Fruit fly (Drosophila melanogaster) Kc167 (cell line): Measurements from ENCODE around the gene CG13073.

ENCODE experiments used
- Myc ChIP-seq: fragments of >200 bp; optimal IDR thresholded peaks from 2 replicates; lab custom pipeline; 2017; ENCODE audit warnings: missing external identifiers
- Sin3A ChIP-seq: fragments of >200 bp; optimal IDR thresholded peaks from 2 replicates; lab custom pipeline; 2018; ENCODE audit warnings: missing external identifiers
- h ChIP-seq: fragments of >200 bp; optimal IDR thresholded peaks from 3 replicates; lab custom pipeline; 2018; ENCODE audit warnings: missing external identifiers
- insv ChIP-seq: fragments of >200 bp; optimal IDR thresholded peaks from 3 replicates; lab custom pipeline; 2018; ENCODE audit warnings: missing external identifiers
- psq ChIP-seq: fragments of >200 bp; optimal IDR thresholded peaks from 2 replicates; lab custom pipeline; 2017; ENCODE audit warnings: missing external identifiers
- ttk ChIP-seq: sonication (Bioruptor generic); optimal IDR thresholded peaks from 2 replicates; lab custom pipeline; 2017; ENCODE audit warnings: missing external identifiers

Gene CG13073

DNA sequence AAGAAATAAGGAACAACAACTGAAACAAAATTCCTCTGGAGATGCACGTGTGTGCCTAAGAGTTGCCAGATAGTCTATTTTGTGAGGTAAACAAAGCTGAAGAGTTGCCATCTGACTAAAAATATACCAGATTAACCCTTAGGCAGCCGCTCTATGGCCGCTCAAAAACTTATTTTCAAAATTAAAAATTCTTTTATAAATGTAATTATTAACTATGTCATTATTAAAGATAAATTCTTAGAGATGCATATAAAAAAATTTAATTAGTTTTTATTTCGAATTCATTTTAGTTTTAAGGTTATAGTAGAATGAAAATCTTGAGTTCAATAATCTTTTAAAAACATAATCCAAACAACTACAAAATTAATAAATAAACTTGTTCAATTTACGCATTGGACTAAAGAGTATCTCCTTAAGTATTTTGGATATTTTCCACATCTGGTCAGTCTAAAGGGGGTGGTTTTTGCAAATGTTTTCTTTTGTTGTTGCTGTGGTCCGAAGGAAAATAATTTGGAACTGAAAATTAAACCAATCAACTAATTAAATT, 11.6 kb upstream of the CG13073 start, which contains the start of gene Tmx3:
Gene Tmx3, plus strand, starts transcription at position 442 of the 547 bp plus-strand sequence.
- no peak for TF ChIP-seq Sin3A
- TF ChIP-seq insv (lab: Kevin White, UChicago): no peak
- no peak for TF ChIP-seq ttk (lab: Kevin White, UChicago)
- no peak for TF ChIP-seq Myc
- no peak for TF ChIP-seq h (lab: Kevin White, UChicago)
- TF ChIP-seq psq: no peak

DNA sequence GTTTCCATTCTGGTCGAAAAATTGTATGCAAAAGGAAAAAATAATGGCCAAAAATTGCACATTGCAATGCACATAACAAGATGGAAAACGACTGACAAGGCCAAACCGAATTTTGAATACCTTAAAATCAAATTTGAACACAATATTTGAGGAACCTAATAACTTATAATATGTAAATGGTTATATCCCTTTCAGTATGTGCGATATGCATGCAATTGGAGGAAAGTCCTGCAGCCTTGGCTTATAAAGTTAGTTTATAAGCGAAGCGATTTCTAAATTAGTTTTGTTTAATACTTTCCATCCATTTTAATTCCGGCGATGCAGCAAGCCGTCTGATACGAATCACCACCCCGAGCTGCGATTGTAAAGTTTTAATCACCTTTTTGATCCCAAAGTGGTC, 8.1 kb upstream of the CG13073 start:
- TF ChIP-seq Myc (no peak), ttk (lab: Kevin White, UChicago) (no peak), h (lab: Kevin White, UChicago) (no peak), insv (lab: Kevin White, UChicago) (no peak)

DNA sequence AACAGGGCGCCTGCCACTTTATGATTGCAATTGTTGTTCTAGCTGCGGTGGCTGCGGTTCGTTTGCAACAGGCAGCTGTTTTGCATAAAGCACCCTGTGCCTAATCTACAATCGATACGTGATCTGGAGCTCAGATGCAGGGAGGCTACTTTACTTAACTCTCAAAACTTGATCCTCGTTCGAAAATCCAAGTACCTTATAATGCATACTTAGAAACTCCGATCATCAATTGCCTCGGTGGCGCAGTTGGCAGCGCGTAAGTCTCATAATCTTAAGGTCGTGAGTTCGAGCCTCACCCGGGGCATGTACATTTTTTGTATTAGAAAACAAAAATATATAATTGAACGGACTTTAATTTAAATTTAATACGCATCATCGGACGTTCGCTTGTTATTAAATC, 4.7 kb upstream of the CG13073 start:
- TF ChIP-seq Sin3A (no peak), ttk (lab: Kevin White, UChicago) (no peak), psq (no peak), insv (lab: Kevin White, UChicago) (no peak), Myc (no peak), h (lab: Kevin White, UChicago) (no peak)

DNA sequence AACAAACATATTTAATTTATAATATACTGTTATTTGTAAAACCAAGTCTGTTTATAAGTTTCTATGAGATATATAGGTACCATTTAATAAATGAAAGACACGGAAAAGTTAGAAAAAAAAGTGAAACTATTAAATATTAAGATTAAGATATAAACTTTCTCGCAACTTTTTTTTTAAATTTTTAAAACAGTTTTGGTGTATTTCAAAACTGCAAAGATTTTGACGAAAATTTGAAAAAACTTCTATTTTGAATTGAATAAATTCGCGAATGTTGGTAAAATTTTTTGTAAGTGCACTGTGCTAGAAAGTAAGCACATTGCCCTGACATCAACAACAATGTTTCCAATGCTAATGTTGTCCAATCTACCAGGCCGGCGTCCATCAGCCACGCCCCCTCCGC, 4.2 kb upstream of the CG13073 start:
- no peak for TF ChIP-seq Myc
- TF ChIP-seq psq: no peak
- no peak for TF ChIP-seq Sin3A
- no peak for TF ChIP-seq ttk (lab: Kevin White, UChicago)
- no peak for TF ChIP-seq insv (lab: Kevin White, UChicago)
- TF ChIP-seq h (lab: Kevin White, UChicago): no peak

DNA sequence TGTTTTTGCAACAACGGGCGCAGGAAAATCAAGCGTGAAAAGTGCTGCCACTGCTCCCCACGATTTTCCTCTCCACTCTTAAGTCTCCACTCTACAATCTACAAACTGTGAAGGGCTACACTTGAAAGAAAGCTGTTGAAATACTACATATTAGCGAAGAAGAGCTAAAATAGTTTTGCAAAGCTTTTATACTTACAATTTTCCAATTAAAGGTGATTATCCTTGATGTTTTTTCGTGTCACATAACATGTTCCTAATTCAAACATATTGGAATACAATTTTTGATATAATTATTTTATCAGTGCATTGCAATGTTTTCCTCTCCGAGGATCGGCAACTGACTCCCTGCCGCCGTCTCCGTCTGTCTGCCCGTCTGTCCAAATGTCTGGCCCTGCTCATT, 832 bp upstream of the CG13073 start:
- no peak for TF ChIP-seq h (lab: Kevin White, UChicago)
- TF ChIP-seq Myc: no peak

DNA sequence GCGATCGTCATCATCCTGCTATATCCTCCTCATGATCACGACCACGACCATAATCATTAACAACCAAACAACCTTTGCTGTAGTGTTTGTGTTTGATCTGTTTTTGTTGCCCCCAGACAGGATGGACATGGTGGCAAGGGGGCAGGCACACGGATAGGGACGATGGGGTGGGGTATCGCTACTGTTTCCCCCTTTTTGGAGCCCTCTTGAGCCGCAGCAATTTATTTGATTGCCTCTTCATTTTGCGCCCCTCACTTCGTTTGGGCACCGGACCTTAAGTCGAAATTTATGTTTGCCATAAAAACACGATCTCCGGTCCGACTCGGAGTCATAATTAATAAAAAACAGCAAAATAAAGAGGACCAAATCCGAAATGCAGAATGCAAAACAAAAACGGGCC, 1.3 kb downstream of the CG13073 start:
- no peak for TF ChIP-seq Sin3A
- TF ChIP-seq Myc: no peak
- TF ChIP-seq ttk (lab: Kevin White, UChicago): no peak
- no peak for TF ChIP-seq h (lab: Kevin White, UChicago)

DNA sequence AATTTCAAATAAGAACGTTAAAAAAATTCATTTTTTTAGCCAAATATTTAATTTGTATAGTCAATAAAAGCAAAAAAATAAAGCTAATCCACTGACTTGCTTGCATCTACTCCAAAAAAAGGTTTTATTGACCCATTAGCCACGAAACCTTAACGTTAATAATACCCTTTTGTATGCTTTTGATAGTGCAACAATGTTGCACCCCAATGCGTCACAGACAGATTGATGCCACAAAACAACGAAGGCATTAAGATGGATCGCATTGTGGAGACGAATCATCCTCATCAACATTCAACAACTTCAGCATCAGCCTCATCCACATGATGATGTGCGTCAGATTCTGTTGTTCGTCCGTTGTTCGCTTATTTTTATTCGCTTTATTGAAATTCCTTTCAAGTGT, 1.7 kb downstream of the CG13073 start:
- TF ChIP-seq Sin3A (no peak), Myc (no peak), insv (lab: Kevin White, UChicago) (no peak), psq (no peak)

DNA sequence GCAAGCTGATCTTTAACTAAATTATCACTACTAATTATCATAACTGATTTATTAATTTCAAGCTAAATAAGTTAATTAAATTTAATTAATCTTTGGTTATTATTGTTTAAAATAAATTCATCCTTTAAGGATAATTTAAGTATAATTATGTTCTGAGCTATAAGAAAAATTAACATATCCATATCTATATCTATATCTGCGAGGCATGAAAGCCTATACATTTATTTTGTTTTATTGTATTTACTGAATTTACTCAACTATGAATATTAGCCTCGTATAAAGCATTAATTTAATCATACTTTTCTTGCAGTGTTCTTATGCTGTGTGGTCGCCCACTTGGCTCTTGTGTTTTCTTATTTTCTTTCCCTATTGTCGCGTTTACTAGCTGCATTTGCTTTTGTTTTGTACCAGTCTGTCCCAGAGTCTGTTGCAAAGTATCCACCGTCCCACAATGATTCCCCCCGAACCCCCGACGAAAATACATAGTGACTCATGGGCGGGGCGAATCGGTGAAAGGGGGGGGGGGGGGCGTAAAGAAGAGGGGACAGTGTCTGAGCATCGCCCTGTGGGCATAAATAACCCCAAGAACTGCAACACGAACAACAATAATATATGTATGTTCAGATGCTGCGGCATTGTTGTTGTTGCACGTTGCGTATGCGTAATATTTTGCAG, 2.4 kb downstream of the CG13073 start:
- no peak for TF ChIP-seq Myc
- TF ChIP-seq h (lab: Kevin White, UChicago): no peak
- no peak for TF ChIP-seq Sin3A
- no peak for TF ChIP-seq insv (lab: Kevin White, UChicago)
- TF ChIP-seq psq: no peak
- TF ChIP-seq ttk (lab: Kevin White, UChicago): no peak

DNA sequence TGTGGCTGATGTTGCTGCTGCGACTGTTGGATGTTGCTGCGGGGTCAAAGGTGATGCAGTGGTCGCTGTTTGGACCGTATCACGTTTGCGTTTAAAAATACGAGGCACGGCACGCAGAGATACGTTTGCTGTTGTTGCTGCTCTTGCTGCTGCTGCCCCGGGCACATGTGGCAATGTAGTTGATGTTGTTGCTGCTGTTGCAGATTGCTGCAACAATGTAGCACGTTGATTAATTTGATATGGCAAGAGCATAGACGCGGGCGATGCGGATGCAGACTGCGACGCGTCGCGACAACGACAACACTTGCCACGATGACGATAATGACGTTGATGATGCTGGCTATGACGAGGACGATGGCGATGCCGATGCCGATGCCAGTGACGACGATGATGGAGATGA, 3.9 kb downstream of the CG13073 start:
- TF ChIP-seq ttk (lab: Kevin White, UChicago) (no peak), psq (no peak), insv (lab: Kevin White, UChicago) (no peak), Myc (no peak)

DNA sequence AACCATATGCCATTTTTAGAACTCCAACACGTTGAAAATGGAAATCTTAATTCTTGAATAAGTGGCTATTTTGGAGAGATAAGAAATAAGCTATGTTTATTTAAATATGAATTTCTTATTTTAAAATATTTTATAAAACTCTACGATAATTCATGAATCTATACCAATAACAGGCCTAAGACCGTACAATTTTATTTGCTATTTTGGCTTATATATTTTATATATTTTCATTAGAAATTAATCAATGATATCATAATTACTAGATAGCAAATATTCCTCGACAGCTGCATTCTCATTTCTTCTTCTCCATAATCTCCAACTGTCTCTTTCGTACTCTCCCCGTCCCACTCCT, 5.2 kb downstream of the CG13073 start:
- no peak for TF ChIP-seq Sin3A
- no peak for TF ChIP-seq insv (lab: Kevin White, UChicago)
- no peak for TF ChIP-seq psq
- TF ChIP-seq Myc: no peak
- TF ChIP-seq ttk (lab: Kevin White, UChicago): no peak
- no peak for TF ChIP-seq h (lab: Kevin White, UChicago)

DNA sequence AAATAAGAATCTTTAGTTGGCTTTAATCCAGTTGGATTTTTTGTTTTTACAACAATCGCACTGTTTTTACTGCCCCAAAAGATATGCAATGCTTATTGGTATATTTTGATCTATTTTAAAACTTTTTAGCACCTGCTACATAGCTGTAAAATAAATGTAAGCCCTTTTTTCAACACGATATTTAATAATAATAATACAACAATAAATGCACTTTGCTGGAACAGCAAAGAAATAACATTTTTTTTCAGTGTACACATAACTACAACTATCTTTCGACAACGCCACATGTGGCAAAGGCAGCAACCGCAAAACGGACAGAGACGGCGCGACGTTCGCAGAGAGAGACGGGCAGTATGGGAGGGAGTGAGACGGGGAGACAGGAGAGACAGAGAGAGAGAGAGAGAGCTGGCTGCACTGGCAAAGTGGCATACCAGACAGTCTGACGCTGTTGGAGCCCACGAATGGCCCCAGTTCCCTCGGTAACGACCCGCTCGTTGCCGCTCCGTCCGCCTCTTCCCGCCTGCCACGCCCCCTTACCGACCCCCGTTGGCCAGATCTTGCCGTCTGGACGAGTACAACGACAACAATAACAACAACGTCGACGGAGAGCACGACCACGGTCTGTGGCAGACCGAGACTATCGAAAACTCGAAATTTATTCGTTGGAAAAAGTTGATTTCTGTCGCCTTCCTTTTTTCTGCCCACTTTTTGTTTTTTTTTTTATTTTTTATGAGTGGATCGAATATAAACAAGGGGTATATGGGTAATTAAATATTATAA, 5.8 kb downstream of the CG13073 start:
- no peak for TF ChIP-seq Sin3A
- no peak for TF ChIP-seq Myc
- no peak for TF ChIP-seq h (lab: Kevin White, UChicago)
- no peak for TF ChIP-seq insv (lab: Kevin White, UChicago)
- no peak for TF ChIP-seq ttk (lab: Kevin White, UChicago)
- no peak for TF ChIP-seq psq

DNA sequence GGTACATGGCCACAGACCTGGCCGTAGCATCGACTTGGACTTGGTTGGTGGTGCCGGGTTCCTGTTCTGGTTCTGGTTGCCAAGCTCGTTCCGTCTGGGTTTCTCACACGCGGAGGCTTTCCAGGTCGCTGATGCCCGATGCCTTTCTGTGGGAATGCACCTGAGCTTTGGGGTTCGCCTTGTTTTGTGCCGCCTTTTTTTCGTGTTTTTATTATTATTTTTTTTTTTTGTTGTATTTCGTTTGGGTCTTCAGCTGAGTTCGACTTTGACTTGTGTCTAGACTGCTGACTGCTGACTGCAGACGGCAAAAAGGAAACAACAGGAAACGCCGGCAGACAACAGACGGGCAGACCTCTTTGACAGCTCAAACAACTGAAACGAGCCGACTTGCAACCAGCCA, 7.5 kb downstream of the CG13073 start:
- TF ChIP-seq Sin3A (no peak), insv (lab: Kevin White, UChicago) (no peak), Myc (no peak), ttk (lab: Kevin White, UChicago) (no peak), psq (no peak), h (lab: Kevin White, UChicago) (no peak)
